Worm (Caenorhabditis elegans) whole organism, midembryonic: ENCODE results near the gene dpff-1.

ENCODE experiments used
- T22C8.4 ChIP-seq: fragments of 200-800 bp; sonication (Bioruptor generic); IDR thresholded peaks from 2 replicates; pipeline ENCODE4 v1.3.6; 2022; ENCODE audit warnings: missing genetic modification characterization, missing compliant biosample characterization
- cog-1 ChIP-seq: sonication (generic microtip); optimal IDR thresholded peaks from 2 replicates; lab custom pipeline; 2016; ENCODE audit warnings: missing genetic modification characterization, missing compliant biosample characterization
- flt-1 ChIP-seq: fragments of 200-800 bp; sonication (Bioruptor generic); IDR thresholded peaks from 2 replicates; pipeline ENCODE4 v1.3.6; 2022; ENCODE audit warnings: missing genetic modification characterization, missing compliant biosample characterization
- klf-2 ChIP-seq: fragments of 200-800 bp; sonication (Bioruptor generic); conservative IDR thresholded peaks from 2 replicates; pipeline ENCODE4 v1.3.6; 2022; ENCODE audit warnings: missing genetic modification reagents, missing genetic modification characterization, missing compliant biosample characterization
- med-1 ChIP-seq: sonication (generic microtip); optimal IDR thresholded peaks from 2 replicates; lab custom pipeline; 2017; ENCODE audit warnings: missing genetic modification characterization, mild to moderate bottlenecking, missing compliant biosample characterization, antibody characterized with exemption, missing genetic modification reagents; ENCODE audit not compliant: insufficient read depth
- ref-1 ChIP-seq: fragments of 200-800 bp; sonication (Bioruptor generic); conservative IDR thresholded peaks from 2 replicates; pipeline ENCODE4 v1.3.6; 2022; ENCODE audit warnings: missing genetic modification reagents, missing genetic modification characterization, missing compliant biosample characterization
- tab-1 ChIP-seq: fragments of 200-800 bp; sonication (Bioruptor generic); IDR thresholded peaks from 2 replicates; pipeline ENCODE4 v1.3.6; 2022; ENCODE audit warnings: missing genetic modification characterization, missing compliant biosample characterization
- ztf-23 ChIP-seq: fragments of 200-800 bp; sonication (Bioruptor generic); IDR thresholded peaks from 2 replicates; pipeline ENCODE4 v1.3.6; 2022; ENCODE audit warnings: missing genetic modification reagents, missing genetic modification characterization, missing compliant biosample characterization
- ztf-29 ChIP-seq: fragments of 200-800 bp; sonication (Bioruptor generic); IDR thresholded peaks from 2 replicates; pipeline ENCODE4 v1.3.6; 2022; ENCODE audit warnings: missing genetic modification reagents, missing genetic modification characterization, missing compliant biosample characterization

DNA sequence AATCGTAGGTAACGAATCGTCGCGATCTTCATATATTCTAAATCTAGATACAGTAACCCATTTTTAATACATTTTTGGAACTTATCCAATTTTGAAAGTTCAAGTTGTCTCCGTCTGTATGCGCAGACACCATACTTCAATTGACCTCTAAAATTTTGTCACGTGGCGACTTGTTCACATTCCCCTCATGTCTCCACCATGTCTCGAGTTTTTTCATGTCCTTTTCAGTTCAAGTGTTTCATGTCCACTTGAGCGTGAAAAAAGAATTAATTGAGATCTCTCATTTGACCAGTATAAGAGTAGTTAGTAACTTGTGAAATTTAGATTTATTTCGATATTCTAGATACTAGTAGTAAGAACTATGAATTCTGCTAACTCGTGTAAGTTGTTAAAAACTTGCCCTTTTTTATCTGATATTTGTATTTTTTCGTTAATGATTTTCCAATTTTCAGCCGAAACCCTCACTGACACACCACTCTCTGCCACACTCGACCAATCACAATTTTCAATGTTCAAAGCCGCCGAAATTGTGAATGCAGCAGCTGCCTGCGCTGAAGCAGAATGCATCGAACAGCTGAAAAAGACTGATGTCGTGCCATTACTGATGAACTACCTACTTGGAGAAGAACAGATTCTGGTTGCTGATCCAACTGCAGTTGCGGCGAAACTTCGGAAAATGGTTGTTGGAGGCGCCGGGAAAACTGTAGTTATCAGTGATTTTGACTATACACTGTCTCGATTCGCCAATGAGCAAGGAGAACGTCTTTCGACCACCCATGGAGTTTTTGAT is 45.6 kb upstream of the dpff-1 start:
- no peak for TF ChIP-seq med-1 (GFP tag; lab: Kevin White, UChicago)
- no peak for TF ChIP-seq T22C8.4 (GFP tag; lab: Robert Waterston, UW)
- no peak for TF ChIP-seq ztf-23
- no peak for TF ChIP-seq klf-2
- no peak for TF ChIP-seq cog-1 (tag; lab: Kevin White, UChicago)
- TF ChIP-seq flt-1 (GFP tag; lab: Robert Waterston, UW), result no peak
- no peak for TF ChIP-seq ztf-29 (GFP tag; lab: Robert Waterston, UW)
- no peak for TF ChIP-seq ref-1 (GFP tag; lab: Robert Waterston, UW)
- no peak for TF ChIP-seq tab-1 (GFP tag; lab: Robert Waterston, UW)
